Fruit fly (Drosophila melanogaster) whole organism, embryonic: Measurements from ENCODE around the gene CG14840.
A peak's percentile ranks its signal among the peaks of the same experiment; 100 is the strongest.

ENCODE experiments used
- Asciz ChIP-seq: fragments of 200-800 bp; sonication (Bioruptor generic); optimal IDR thresholded peaks from 2 replicates; lab custom pipeline; 2017; ENCODE audit warnings: missing biosample characterization, mild to moderate bottlenecking, missing genetic modification characterization, missing genetic modification reagents
- CG10462 ChIP-seq: fragments of 200-800 bp; sonication (Bioruptor generic); optimal IDR thresholded peaks from 2 replicates; lab custom pipeline; 2016; ENCODE audit warnings: missing biosample characterization, missing genetic modification characterization
- CG12071 ChIP-seq: fragments of 200-800 bp; sonication (Bioruptor generic); optimal IDR thresholded peaks from 3 replicates; lab custom pipeline; 2018; ENCODE audit warnings: missing biosample characterization, mild to moderate bottlenecking, missing genetic modification characterization
- CG1233 ChIP-seq: fragments of 200-800 bp; sonication (Bioruptor generic); optimal IDR thresholded peaks from 4 replicates; lab custom pipeline; 2018; ENCODE audit warnings: missing biosample characterization, mild to moderate bottlenecking, missing genetic modification characterization
- CG12659 ChIP-seq: fragments of 200-800 bp; sonication (Bioruptor generic); optimal IDR thresholded peaks from 3 replicates; lab custom pipeline; 2017; ENCODE audit warnings: mild to moderate bottlenecking, missing biosample characterization, missing genetic modification reagents, missing genetic modification characterization
- CG13287 ChIP-seq: fragments of 200-800 bp; sonication (Bioruptor generic); IDR thresholded peaks from 2 replicates; pipeline ENCODE4 v1.3.6; 2022; ENCODE audit warnings: missing biosample characterization, missing genetic modification characterization; ENCODE audit not compliant: partially characterized antibody
- CG15601 ChIP-seq: fragments of 200-800 bp; sonication (Bioruptor generic); optimal IDR thresholded peaks from 3 replicates; lab custom pipeline; 2019; ENCODE audit warnings: missing biosample characterization, mild to moderate bottlenecking, missing genetic modification characterization, moderate library complexity
- CG1603 ChIP-seq: fragments of 200-800 bp; sonication (Bioruptor generic); optimal IDR thresholded peaks from 2 replicates; lab custom pipeline; 2019; ENCODE audit warnings: missing biosample characterization, mild to moderate bottlenecking, missing genetic modification characterization, moderate library complexity
- CG17328 ChIP-seq: fragments of 200-800 bp; sonication (Bioruptor generic); IDR thresholded peaks from 2 replicates; pipeline ENCODE4 v1.3.6; 2022; ENCODE audit warnings: missing biosample characterization, missing genetic modification characterization
- CG17385 ChIP-seq: fragments of 200-800 bp; sonication (Bioruptor generic); optimal IDR thresholded peaks from 3 replicates; lab custom pipeline; 2018; ENCODE audit warnings: missing biosample characterization, mild to moderate bottlenecking, missing genetic modification characterization
- CG17829 ChIP-seq: fragments of 200-800 bp; optimal IDR thresholded peaks from 2 replicates; lab custom pipeline; 2019; ENCODE audit warnings: missing biosample characterization, mild to moderate bottlenecking, missing genetic modification characterization, moderate library complexity
- CG2202 ChIP-seq: fragments of 200-800 bp; sonication (Bioruptor generic); optimal IDR thresholded peaks from 2 replicates; lab custom pipeline; 2018; ENCODE audit warnings: missing biosample characterization, mild to moderate bottlenecking, missing genetic modification characterization
- CG2712 ChIP-seq: fragments of 200-800 bp; optimal IDR thresholded peaks from 3 replicates; lab custom pipeline; 2019; ENCODE audit warnings: missing biosample characterization, mild to moderate bottlenecking, missing genetic modification characterization, moderate library complexity
- CG30403 ChIP-seq: fragments of 200-800 bp; sonication (Bioruptor generic); optimal IDR thresholded peaks from 3 replicates; lab custom pipeline; 2016; ENCODE audit warnings: missing biosample characterization, missing genetic modification characterization
- CG31224 ChIP-seq: fragments of 200-800 bp; sonication (Bioruptor generic); IDR thresholded peaks from 2 replicates; pipeline ENCODE4 v1.3.6; 2022; ENCODE audit warnings: missing biosample characterization, missing genetic modification characterization
- CG3407 ChIP-seq: fragments of 200-800 bp; sonication (Bioruptor generic); optimal IDR thresholded peaks from 2 replicates; lab custom pipeline; 2018; ENCODE audit warnings: missing biosample characterization, mild to moderate bottlenecking, missing genetic modification characterization
- CG9437 ChIP-seq: fragments of 200-800 bp; sonication (Bioruptor generic); optimal IDR thresholded peaks from 2 replicates; lab custom pipeline; 2018; ENCODE audit warnings: missing biosample characterization, mild to moderate bottlenecking, missing genetic modification characterization
- Camta ChIP-seq: fragments of 200-800 bp; sonication (Bioruptor generic); optimal IDR thresholded peaks from 2 replicates; lab custom pipeline; 2016; ENCODE audit warnings: missing biosample characterization, missing genetic modification characterization
- CkIIα-i1 ChIP-seq: fragments of 200-800 bp; sonication (Bioruptor generic); IDR thresholded peaks from 2 replicates; pipeline ENCODE4 v1.3.6; 2022; ENCODE audit warnings: missing biosample characterization, missing genetic modification characterization
- Dp ChIP-seq: fragments of 200-800 bp; sonication (Bioruptor generic); optimal IDR thresholded peaks from 2 replicates; lab custom pipeline; 2018; ENCODE audit warnings: missing biosample characterization, mild to moderate bottlenecking, missing genetic modification characterization, moderate library complexity
- Ets97D ChIP-seq: fragments of 200-800 bp; sonication (Bioruptor generic); optimal IDR thresholded peaks from 3 replicates; lab custom pipeline; 2016; ENCODE audit warnings: missing biosample characterization, missing genetic modification characterization
- HmgD ChIP-seq: fragments of 200-800 bp; sonication (Bioruptor generic); optimal IDR thresholded peaks from 3 replicates; lab custom pipeline; 2016; ENCODE audit warnings: missing biosample characterization, missing genetic modification characterization
- PHDP ChIP-seq: fragments of 200-800 bp; sonication (Bioruptor generic); optimal IDR thresholded peaks from 3 replicates; lab custom pipeline; 2018; ENCODE audit warnings: missing biosample characterization, mild to moderate bottlenecking, missing genetic modification characterization, moderate library complexity
- Rfx ChIP-seq: fragments of 200-800 bp; sonication (Bioruptor generic); IDR thresholded peaks from 2 replicates; pipeline ENCODE4 v1.3.6; 2022; ENCODE audit warnings: missing biosample characterization, missing genetic modification characterization
- Rx ChIP-seq: fragments of 200-800 bp; sonication (Bioruptor generic); IDR thresholded peaks from 2 replicates; pipeline ENCODE4 v1.3.6; 2022; ENCODE audit warnings: missing biosample characterization, missing genetic modification characterization
- ash1 ChIP-seq: fragments of 200-800 bp; sonication (Bioruptor generic); optimal IDR thresholded peaks from 2 replicates; lab custom pipeline; 2018; ENCODE audit warnings: missing biosample characterization, mild to moderate bottlenecking, missing genetic modification characterization
- caup ChIP-seq: fragments of 200-800 bp; sonication (Bioruptor generic); optimal IDR thresholded peaks from 3 replicates; lab custom pipeline; 2017; ENCODE audit warnings: missing biosample characterization, mild to moderate bottlenecking, missing genetic modification characterization, moderate library complexity; ENCODE audit not compliant: severe bottlenecking
- danr ChIP-seq: fragments of 200-800 bp; sonication (Bioruptor generic); IDR thresholded peaks from 2 replicates; pipeline ENCODE4 v1.3.6; 2022; ENCODE audit warnings: missing biosample characterization, missing genetic modification characterization
- ewg ChIP-seq: fragments of 200-800 bp; sonication (Bioruptor generic); optimal IDR thresholded peaks from 3 replicates; lab custom pipeline; 2017; ENCODE audit warnings: mild to moderate bottlenecking, missing biosample characterization, missing genetic modification reagents, missing genetic modification characterization
- exex ChIP-seq: fragments of 200-800 bp; sonication (Bioruptor generic); optimal IDR thresholded peaks from 4 replicates; lab custom pipeline; 2018; ENCODE audit warnings: missing biosample characterization, mild to moderate bottlenecking, missing genetic modification characterization, moderate library complexity
- fd64A ChIP-seq: fragments of 200-800 bp; sonication (Bioruptor generic); optimal IDR thresholded peaks from 3 replicates; lab custom pipeline; 2018; ENCODE audit warnings: missing biosample characterization, mild to moderate bottlenecking, missing genetic modification characterization
- gce ChIP-seq: fragments of 200-800 bp; sonication (Bioruptor generic); IDR thresholded peaks from 3 replicates; pipeline ENCODE4 v1.3.6; 2022; ENCODE audit warnings: missing biosample characterization, missing genetic modification characterization
- gem ChIP-seq: fragments of 200-800 bp; sonication (Bioruptor generic); optimal IDR thresholded peaks from 2 replicates; lab custom pipeline; 2019; ENCODE audit warnings: missing biosample characterization, mild to moderate bottlenecking, missing genetic modification characterization, moderate library complexity
- gt ChIP-seq: fragments of 200-800 bp; sonication (Bioruptor generic); IDR thresholded peaks from 2 replicates; pipeline ENCODE4 v1.3.6; 2022; ENCODE audit warnings: missing biosample characterization, missing genetic modification characterization
- hbn ChIP-seq: fragments of 200-800 bp; sonication (Bioruptor generic); IDR thresholded peaks from 2 replicates; pipeline ENCODE4 v1.3.6; 2022; ENCODE audit warnings: missing biosample characterization, missing genetic modification characterization; ENCODE audit not compliant: partially characterized antibody
- her ChIP-seq: fragments of 200-800 bp; sonication (Bioruptor generic); optimal IDR thresholded peaks from 2 replicates; lab custom pipeline; 2016; ENCODE audit warnings: missing biosample characterization, missing genetic modification characterization
- hth ChIP-seq: fragments of >200 bp; optimal IDR thresholded peaks from 2 replicates; lab custom pipeline; 2017; ENCODE audit warnings: inconsistent platforms
- ind ChIP-seq: fragments of 200-800 bp; sonication (Bioruptor generic); optimal IDR thresholded peaks from 3 replicates; lab custom pipeline; 2016; ENCODE audit warnings: missing biosample characterization, missing genetic modification characterization
- kni ChIP-seq: fragments of 200-800 bp; sonication (Bioruptor generic); optimal IDR thresholded peaks from 3 replicates; lab custom pipeline; 2017; ENCODE audit warnings: mild to moderate bottlenecking, missing biosample characterization, missing genetic modification reagents, missing genetic modification characterization
- lab ChIP-seq: fragments of 200-800 bp; sonication (Bioruptor generic); optimal IDR thresholded peaks from 3 replicates; lab custom pipeline; 2017; ENCODE audit warnings: missing biosample characterization, missing genetic modification characterization, mild to moderate bottlenecking, moderate library complexity, missing genetic modification reagents
- mirr ChIP-seq: fragments of 200-800 bp; sonication (Bioruptor generic); optimal IDR thresholded peaks from 3 replicates; lab custom pipeline; 2018; ENCODE audit warnings: missing biosample characterization, mild to moderate bottlenecking, missing genetic modification characterization
- nmo ChIP-seq: fragments of 200-800 bp; sonication (Bioruptor generic); optimal IDR thresholded peaks from 2 replicates; lab custom pipeline; 2018; ENCODE audit warnings: missing biosample characterization, mild to moderate bottlenecking, missing genetic modification characterization, moderate library complexity
- pb ChIP-seq: fragments of 200-800 bp; sonication (Bioruptor generic); optimal IDR thresholded peaks from 3 replicates; lab custom pipeline; 2016; ENCODE audit warnings: missing biosample characterization, missing genetic modification characterization
- repo ChIP-seq: fragments of 200-800 bp; sonication (Bioruptor generic); optimal IDR thresholded peaks from 2 replicates; lab custom pipeline; 2016; ENCODE audit warnings: missing biosample characterization, missing genetic modification characterization
- schlank ChIP-seq: fragments of 200-800 bp; sonication (Bioruptor generic); optimal IDR thresholded peaks from 2 replicates; lab custom pipeline; 2018; ENCODE audit warnings: missing biosample characterization, mild to moderate bottlenecking, missing genetic modification characterization
- scrt ChIP-seq: fragments of 200-800 bp; sonication (Bioruptor generic); optimal IDR thresholded peaks from 2 replicates; lab custom pipeline; 2018; ENCODE audit warnings: missing biosample characterization, mild to moderate bottlenecking, missing genetic modification characterization, moderate library complexity
- sug ChIP-seq: fragments of 200-800 bp; optimal IDR thresholded peaks from 2 replicates; lab custom pipeline; 2019; ENCODE audit warnings: missing biosample characterization, mild to moderate bottlenecking, missing genetic modification characterization, moderate library complexity
- twi ChIP-seq: fragments of 200-800 bp; optimal IDR thresholded peaks from 2 replicates; lab custom pipeline; 2019; ENCODE audit warnings: missing biosample characterization, mild to moderate bottlenecking, missing genetic modification characterization, moderate library complexity
- zen ChIP-seq: fragments of 200-800 bp; sonication (Bioruptor generic); optimal IDR thresholded peaks from 3 replicates; lab custom pipeline; 2018; ENCODE audit warnings: missing biosample characterization, mild to moderate bottlenecking, missing genetic modification characterization, moderate library complexity

Gene CG14840

DNA sequence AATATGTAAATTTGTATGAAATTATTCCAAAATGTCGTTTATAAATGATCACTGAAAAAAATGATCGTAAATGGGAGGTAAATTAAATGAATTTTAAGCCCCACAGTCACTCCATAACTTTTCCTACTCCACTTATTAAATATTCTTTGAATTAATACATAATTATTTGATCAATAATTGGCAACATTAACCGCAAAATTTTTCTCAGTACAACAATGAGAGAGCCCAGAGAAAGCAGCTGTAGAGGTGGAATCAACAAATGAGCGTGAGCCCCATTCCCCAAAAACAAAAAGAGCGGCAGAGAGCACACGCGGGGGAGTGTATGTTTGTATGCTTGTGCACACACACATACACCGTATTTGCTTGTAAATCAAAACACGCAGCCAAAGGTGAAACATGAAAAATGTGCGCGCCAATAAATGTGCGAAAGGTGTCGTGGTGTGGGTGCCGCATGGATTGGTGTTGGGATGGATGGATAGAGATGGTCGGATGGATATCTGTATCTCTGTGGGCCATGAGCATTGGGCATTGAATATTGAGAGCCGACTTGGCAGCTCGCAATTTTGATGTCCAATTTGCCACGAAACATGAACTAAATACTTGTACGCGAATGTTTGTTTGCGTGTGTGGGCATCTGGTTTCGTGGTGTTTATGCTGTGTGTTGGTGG lies 22.9 kb upstream of the CG14840 start (continued):
- TF ChIP-seq CG13287 (GFP tag; lab: Robert Waterston, UW), result no peak
- peak; percentile 99 for TF ChIP-seq gem (tag; lab: Kevin White, UChicago)
- peak; percentile 27 for TF ChIP-seq Dp (GFP tag; lab: Kevin White, UChicago)
- TF ChIP-seq scrt, result peak; percentile 98
- peak; percentile 98 for TF ChIP-seq CG12071 (GFP tag; lab: Kevin White, UChicago)
- TF ChIP-seq hbn (GFP tag; lab: Robert Waterston, UW), result no peak
- peak; percentile 83 for TF ChIP-seq repo (GFP tag; lab: Kevin White, UChicago)
- TF ChIP-seq her, result peak; percentile 51
- peak; percentile 99 for TF ChIP-seq CG30403
- peak; percentile 98 for TF ChIP-seq CG1233
- TF ChIP-seq CG3407, result peak; percentile 97
- TF ChIP-seq fd64A (GFP tag; lab: Kevin White, UChicago), result peak; percentile 90
- TF ChIP-seq kni (GFP tag; lab: Kevin White, UChicago), result peak; percentile 93
- TF ChIP-seq CG1603 (tag; lab: Kevin White, UChicago), result peak; percentile 97
- TF ChIP-seq Ets97D (GFP tag; lab: Kevin White, UChicago), result peak; percentile 82
- TF ChIP-seq Asciz (GFP tag; lab: Kevin White, UChicago), result peak; percentile 99
- TF ChIP-seq gce (GFP tag; lab: Robert Waterston, UW), result no peak
- peak; percentile 99 for TF ChIP-seq CG12659 (GFP tag; lab: Kevin White, UChicago)
- no peak for TF ChIP-seq danr (GFP tag; lab: Robert Waterston, UW)
- peak; percentile 99 for TF ChIP-seq PHDP (tag; lab: Kevin White, UChicago)
- TF ChIP-seq twi (tag; lab: Kevin White, UChicago), result peak; percentile 94
- no peak for TF ChIP-seq hth
- peak; percentile 96 for TF ChIP-seq ewg (GFP tag; lab: Kevin White, UChicago)
- TF ChIP-seq nmo (GFP tag; lab: Kevin White, UChicago), result peak; percentile 99
- no peak for TF ChIP-seq Rx (GFP tag; lab: Robert Waterston, UW)
- no peak for TF ChIP-seq gt (GFP tag; lab: Robert Waterston, UW)
- peak; percentile 99 for TF ChIP-seq lab
- no peak for TF ChIP-seq CG31224 (GFP tag; lab: Robert Waterston, UW)
- peak; percentile 96 for TF ChIP-seq schlank (tag; lab: Kevin White, UChicago)
- peak; percentile 97 for TF ChIP-seq CG10462 (GFP tag; lab: Kevin White, UChicago)
- no peak for TF ChIP-seq CkIIα-i1 (GFP tag; lab: Robert Waterston, UW)
- peak; percentile 87 for TF ChIP-seq mirr (GFP tag; lab: Kevin White, UChicago)
- peak; percentile 96 for TF ChIP-seq sug
- TF ChIP-seq Rfx (GFP tag; lab: Robert Waterston, UW), result no peak
- peak; percentile 71 for TF ChIP-seq ash1 (GFP tag; lab: Kevin White, UChicago)
- TF ChIP-seq CG2712 (tag; lab: Kevin White, UChicago), result peak; percentile 99
- TF ChIP-seq CG15601 (tag; lab: Kevin White, UChicago), result peak; percentile 98
- no peak for TF ChIP-seq CG17328 (GFP tag; lab: Robert Waterston, UW)
- peak; percentile 55 for TF ChIP-seq HmgD (GFP tag; lab: Kevin White, UChicago)
- peak; percentile 95 for TF ChIP-seq Camta (GFP tag; lab: Kevin White, UChicago)
- peak; percentile 99 for TF ChIP-seq caup
- TF ChIP-seq CG17385 (GFP tag; lab: Kevin White, UChicago), result peak; percentile 97
- TF ChIP-seq exex (tag; lab: Kevin White, UChicago), result peak; percentile 75
- peak; percentile 99 for TF ChIP-seq CG17829 (tag; lab: Kevin White, UChicago)
- TF ChIP-seq CG9437 (GFP tag; lab: Kevin White, UChicago), result peak; percentile 95
- TF ChIP-seq CG2202, result peak; percentile 96
- TF ChIP-seq ind (GFP tag; lab: Kevin White, UChicago), result peak; percentile 98
- peak; percentile 96 for TF ChIP-seq zen
- TF ChIP-seq pb (GFP tag; lab: Kevin White, UChicago), result peak; percentile 67
